Fruit fly (Drosophila melanogaster) whole organism, pupa: ENCODE data around the gene Rala.
A peak's percentile ranks its signal among the peaks of the same experiment; 100 is the strongest.

ENCODE experiments used
- CG10348 ChIP-seq: fragments of 200-800 bp; sonication (Bioruptor generic); IDR thresholded peaks from 2 replicates; pipeline ENCODE4 v1.3.6; 2022; ENCODE audit warnings: missing biosample characterization, missing genetic modification characterization
- CG12605 ChIP-seq: fragments of 200-800 bp; sonication (Bioruptor generic); IDR thresholded peaks from 2 replicates; pipeline ENCODE4 v1.3.6; 2022; ENCODE audit warnings: missing biosample characterization, missing genetic modification characterization
- CG13204 ChIP-seq: fragments of 200-800 bp; sonication (Bioruptor generic); optimal IDR thresholded peaks from 2 replicates; lab custom pipeline; 2018; ENCODE audit warnings: missing biosample characterization, mild to moderate bottlenecking, missing genetic modification characterization, moderate library complexity
- CG14655 ChIP-seq: fragments of 200-800 bp; sonication (Bioruptor generic); optimal IDR thresholded peaks from 3 replicates; lab custom pipeline; 2017; ENCODE audit warnings: mild to moderate bottlenecking, missing biosample characterization, missing genetic modification reagents, missing genetic modification characterization
- CG15710 ChIP-seq: fragments of 200-800 bp; sonication (Bioruptor generic); optimal IDR thresholded peaks from 2 replicates; lab custom pipeline; 2018; ENCODE audit warnings: missing biosample characterization, mild to moderate bottlenecking, missing genetic modification characterization, moderate library complexity
- CG17806 ChIP-seq: fragments of 200-800 bp; sonication (Bioruptor generic); optimal IDR thresholded peaks from 2 replicates; lab custom pipeline; 2018; ENCODE audit warnings: missing biosample characterization, mild to moderate bottlenecking, missing genetic modification characterization, moderate library complexity
- CG32121 ChIP-seq: fragments of 200-800 bp; sonication (Bioruptor generic); IDR thresholded peaks from 2 replicates; pipeline ENCODE4 v1.3.6; 2022; ENCODE audit warnings: missing biosample characterization, missing genetic modification characterization
- CG34367 ChIP-seq: fragments of 200-800 bp; sonication (Bioruptor generic); optimal IDR thresholded peaks from 2 replicates; lab custom pipeline; 2018; ENCODE audit warnings: missing biosample characterization, mild to moderate bottlenecking, missing genetic modification characterization
- CG4496 ChIP-seq: fragments of 200-800 bp; sonication (Bioruptor generic); IDR thresholded peaks from 3 replicates; pipeline ENCODE4 v1.3.6; 2022; ENCODE audit warnings: missing biosample characterization, missing genetic modification characterization
- CG8159 ChIP-seq: fragments of 200-800 bp; sonication (Bioruptor generic); optimal IDR thresholded peaks from 3 replicates; lab custom pipeline; 2018; ENCODE audit warnings: missing biosample characterization, mild to moderate bottlenecking, missing genetic modification characterization, moderate library complexity
- CG8301 ChIP-seq: fragments of 200-800 bp; sonication (Bioruptor generic); optimal IDR thresholded peaks from 2 replicates; lab custom pipeline; 2018; ENCODE audit warnings: missing biosample characterization, mild to moderate bottlenecking, missing genetic modification characterization
- CG9948 ChIP-seq: fragments of 200-800 bp; sonication (Bioruptor generic); optimal IDR thresholded peaks from 2 replicates; lab custom pipeline; 2018; ENCODE audit warnings: missing biosample characterization, mild to moderate bottlenecking, missing genetic modification characterization, moderate library complexity
- D1 ChIP-seq: fragments of 200-800 bp; sonication (Bioruptor generic); optimal IDR thresholded peaks from 2 replicates; lab custom pipeline; 2018; ENCODE audit warnings: missing biosample characterization, mild to moderate bottlenecking, missing genetic modification characterization, moderate library complexity
- EcR ChIP-seq: fragments of 200-800 bp; sonication (Bioruptor generic); optimal IDR thresholded peaks from 3 replicates; lab custom pipeline; 2019; ENCODE audit warnings: missing biosample characterization, missing genetic modification characterization, mild to moderate bottlenecking, moderate library complexity, missing genetic modification reagents
- Ets98B ChIP-seq: fragments of 200-800 bp; sonication (Bioruptor generic); IDR thresholded peaks from 2 replicates; pipeline ENCODE4 v1.3.6; 2022; ENCODE audit warnings: missing biosample characterization, missing genetic modification characterization
- Pif1A ChIP-seq: fragments of 200-800 bp; sonication (Bioruptor generic); optimal IDR thresholded peaks from 3 replicates; lab custom pipeline; 2016; ENCODE audit warnings: missing biosample characterization, missing genetic modification characterization
- Pif1B ChIP-seq: fragments of 200-800 bp; sonication (Bioruptor generic); optimal IDR thresholded peaks from 3 replicates; lab custom pipeline; 2016; ENCODE audit warnings: missing biosample characterization, missing genetic modification characterization
- Snoo ChIP-seq: fragments of 200-800 bp; sonication (Bioruptor generic); optimal IDR thresholded peaks from 3 replicates; lab custom pipeline; 2017; ENCODE audit warnings: missing biosample characterization, mild to moderate bottlenecking, missing genetic modification characterization, inconsistent platforms
- fd96Ca ChIP-seq: fragments of 200-800 bp; sonication (Bioruptor generic); IDR thresholded peaks from 3 replicates; pipeline ENCODE4 v1.3.6; 2022; ENCODE audit warnings: missing biosample characterization, missing genetic modification characterization
- gl ChIP-seq: fragments of 200-800 bp; sonication (Bioruptor generic); optimal IDR thresholded peaks from 2 replicates; lab custom pipeline; 2018; ENCODE audit warnings: missing biosample characterization, mild to moderate bottlenecking, missing genetic modification characterization
- rn ChIP-seq: fragments of 200-800 bp; sonication (Bioruptor generic); IDR thresholded peaks from 2 replicates; pipeline ENCODE4 v1.3.6; 2022; ENCODE audit warnings: missing biosample characterization, missing genetic modification characterization

Rala gene

dm6 chrX:3740725-3741440, 21.4 kb upstream of the Rala start:
- TF ChIP-seq CG8301 (tag; lab: Kevin White, UChicago), result peak; percentile 37
- peak; percentile 72 for TF ChIP-seq CG13204 (GFP tag; lab: Kevin White, UChicago)
- peak; percentile 31 for TF ChIP-seq CG17806 (tag; lab: Kevin White, UChicago)
- TF ChIP-seq CG4496 (GFP tag; lab: Robert Waterston, UW), result no peak; the same call in none of the 3 replicates
- TF ChIP-seq CG14655 (GFP tag; lab: Kevin White, UChicago), result peak; percentile 46
- TF ChIP-seq Pif1B, result no peak
- TF ChIP-seq Ets98B (GFP tag; lab: Robert Waterston, UW), result peak; percentile 71
- no peak; the same call in 1 of the 2 replicates for TF ChIP-seq CG32121 (GFP tag; lab: Robert Waterston, UW)
- TF ChIP-seq CG15710 (tag; lab: Kevin White, UChicago), result peak; percentile 58
- TF ChIP-seq CG8159 (tag; lab: Kevin White, UChicago), result peak; percentile 42
- TF ChIP-seq CG12605 (GFP tag; lab: Robert Waterston, UW), result peak; percentile 67
- TF ChIP-seq EcR (GFP tag; lab: Kevin White, UChicago), result peak; percentile 94
- TF ChIP-seq fd96Ca (GFP tag; lab: Robert Waterston, UW), result peak; percentile 78
- TF ChIP-seq gl (tag; lab: Kevin White, UChicago), result peak; percentile 73
- TF ChIP-seq Snoo (tag; lab: Kevin White, UChicago), result peak; percentile 41
- TF ChIP-seq CG34367 (tag; lab: Kevin White, UChicago), result peak; percentile 59
- no peak for TF ChIP-seq CG10348 (GFP tag; lab: Robert Waterston, UW)
- no peak for TF ChIP-seq D1 (tag; lab: Kevin White, UChicago)
- TF ChIP-seq CG9948 (tag; lab: Kevin White, UChicago), result no peak
- no peak; the same call in 1 of the 2 replicates for TF ChIP-seq rn (GFP tag; lab: Robert Waterston, UW)
- no peak for TF ChIP-seq Pif1A (GFP tag; lab: Kevin White, UChicago)

- no peak for TF ChIP-seq Snoo (tag; lab: Kevin White, UChicago)
- no peak for TF ChIP-seq CG34367 (tag; lab: Kevin White, UChicago)
- TF ChIP-seq CG15710 (tag; lab: Kevin White, UChicago), result no peak
- 0 out of 2 replicates have a peak, but pooled peaks have one; percentile 14 for TF ChIP-seq rn (GFP tag; lab: Robert Waterston, UW)
- no peak for TF ChIP-seq CG8301 (tag; lab: Kevin White, UChicago)
- peak; percentile 43; the same call in 1 of the 3 replicates for TF ChIP-seq CG4496 (GFP tag; lab: Robert Waterston, UW)
- TF ChIP-seq CG9948 (tag; lab: Kevin White, UChicago), result peak; percentile 15
- TF ChIP-seq Ets98B (GFP tag; lab: Robert Waterston, UW), result no peak
- TF ChIP-seq CG12605 (GFP tag; lab: Robert Waterston, UW), result no peak
- no peak for TF ChIP-seq CG10348 (GFP tag; lab: Robert Waterston, UW)
- TF ChIP-seq CG14655 (GFP tag; lab: Kevin White, UChicago), result peak; percentile 60
- TF ChIP-seq CG32121 (GFP tag; lab: Robert Waterston, UW), result peak; percentile 17; the same call in 1 of the 2 replicates
- TF ChIP-seq gl (tag; lab: Kevin White, UChicago), result no peak
- peak; percentile 32 for TF ChIP-seq CG17806 (tag; lab: Kevin White, UChicago)
- peak; percentile 10 for TF ChIP-seq CG8159 (tag; lab: Kevin White, UChicago)
- TF ChIP-seq fd96Ca (GFP tag; lab: Robert Waterston, UW), result no peak
- TF ChIP-seq Pif1B, result no peak
- no peak for TF ChIP-seq D1 (tag; lab: Kevin White, UChicago)
- TF ChIP-seq EcR (GFP tag; lab: Kevin White, UChicago), result no peak
- no peak for TF ChIP-seq CG13204 (GFP tag; lab: Kevin White, UChicago)
- peak; percentile 33 for TF ChIP-seq Pif1A (GFP tag; lab: Kevin White, UChicago)
Measured at dm6 chrX:3740319-3740718, 20.9 kb upstream of the Rala start.

dm6 chrX:3739889-3740187, 20.4 kb upstream of the Rala start:
- TF ChIP-seq CG13204 (GFP tag; lab: Kevin White, UChicago) (no peak), EcR (GFP tag; lab: Kevin White, UChicago) (no peak), Pif1B (no peak), CG14655 (GFP tag; lab: Kevin White, UChicago) (no peak), CG34367 (tag; lab: Kevin White, UChicago) (no peak), CG10348 (GFP tag; lab: Robert Waterston, UW) (no peak), Pif1A (GFP tag; lab: Kevin White, UChicago) (no peak), CG12605 (GFP tag; lab: Robert Waterston, UW) (no peak), CG17806 (tag; lab: Kevin White, UChicago) (no peak), CG8159 (tag; lab: Kevin White, UChicago) (no peak), CG32121 (GFP tag; lab: Robert Waterston, UW) (no peak), Snoo (tag; lab: Kevin White, UChicago) (no peak), CG15710 (tag; lab: Kevin White, UChicago) (no peak), gl (tag; lab: Kevin White, UChicago) (no peak), rn (GFP tag; lab: Robert Waterston, UW) (no peak), CG9948 (tag; lab: Kevin White, UChicago) (no peak), D1 (tag; lab: Kevin White, UChicago) (no peak), CG8301 (tag; lab: Kevin White, UChicago) (no peak), Ets98B (GFP tag; lab: Robert Waterston, UW) (no peak), CG4496 (GFP tag; lab: Robert Waterston, UW) (no peak)

dm6 chrX:3739165-3739888, 19.9 kb upstream of the Rala start:
- no peak for TF ChIP-seq gl (tag; lab: Kevin White, UChicago)
- TF ChIP-seq rn (GFP tag; lab: Robert Waterston, UW), result no peak
- TF ChIP-seq CG8301 (tag; lab: Kevin White, UChicago), result peak; percentile 73
- 0 out of 3 replicates have a peak, but pooled peaks have one; percentile 34 for TF ChIP-seq fd96Ca (GFP tag; lab: Robert Waterston, UW)
- no peak for TF ChIP-seq D1 (tag; lab: Kevin White, UChicago)
- TF ChIP-seq EcR (GFP tag; lab: Kevin White, UChicago), result no peak
- TF ChIP-seq CG32121 (GFP tag; lab: Robert Waterston, UW), result no peak
- TF ChIP-seq CG4496 (GFP tag; lab: Robert Waterston, UW), result peak; percentile 14; the same call in 1 of the 3 replicates
- no peak for TF ChIP-seq CG10348 (GFP tag; lab: Robert Waterston, UW)
- TF ChIP-seq CG14655 (GFP tag; lab: Kevin White, UChicago), result peak; percentile 80
- TF ChIP-seq Snoo (tag; lab: Kevin White, UChicago), result no peak
- TF ChIP-seq CG15710 (tag; lab: Kevin White, UChicago), result peak; percentile 2
- peak; percentile 30 for TF ChIP-seq Pif1A (GFP tag; lab: Kevin White, UChicago)
- no peak for TF ChIP-seq CG34367 (tag; lab: Kevin White, UChicago)
- 0 out of 2 replicates have a peak, but pooled peaks have one; percentile 12 for TF ChIP-seq Ets98B (GFP tag; lab: Robert Waterston, UW)
- peak; percentile 55 for TF ChIP-seq CG9948 (tag; lab: Kevin White, UChicago)
- peak; percentile 38 for TF ChIP-seq CG8159 (tag; lab: Kevin White, UChicago)
- peak; percentile 28 for TF ChIP-seq CG17806 (tag; lab: Kevin White, UChicago)
- peak; percentile 31 for TF ChIP-seq Pif1B
- no peak for TF ChIP-seq CG13204 (GFP tag; lab: Kevin White, UChicago)
- TF ChIP-seq CG12605 (GFP tag; lab: Robert Waterston, UW), result no peak
